Worm (Caenorhabditis elegans) whole organism, L1 larva: ENCODE measurements around the gene F59B1.6.

Source experiments
- C34B4.2 ChIP-seq: sonication (generic microtip); optimal IDR thresholded peaks from 2 replicates; lab custom pipeline; 2017; ENCODE audit warnings: mild to moderate bottlenecking, missing genetic modification characterization, missing compliant biosample characterization
- ama-1 ChIP-seq: fragments of 150-350 bp; optimal IDR thresholded peaks from 2 replicates; lab custom pipeline; 2014
- efl-1 ChIP-seq, 4 experiments: fragments of 150-350 bp; optimal IDR thresholded peaks in 3 of 4; peaks in 1 of 4; 1 replicate in 1 of 4; 2 replicates in 3 of 4; lab custom pipeline; 2014; ENCODE audit warnings: missing biosample characterization in 2 of 4, missing genetic modification characterization in 2 of 4, missing genetic modification reagents in 2 of 4
- nhr-12 ChIP-seq: sonication (generic microtip); optimal IDR thresholded peaks from 2 replicates; lab custom pipeline; 2017; ENCODE audit warnings: missing biosample characterization, missing genetic modification characterization
- skn-1 ChIP-seq: fragments of 150-350 bp; optimal IDR thresholded peaks from 2 replicates; lab custom pipeline; 2014; ENCODE audit warnings: missing biosample characterization, missing genetic modification characterization

DNA sequence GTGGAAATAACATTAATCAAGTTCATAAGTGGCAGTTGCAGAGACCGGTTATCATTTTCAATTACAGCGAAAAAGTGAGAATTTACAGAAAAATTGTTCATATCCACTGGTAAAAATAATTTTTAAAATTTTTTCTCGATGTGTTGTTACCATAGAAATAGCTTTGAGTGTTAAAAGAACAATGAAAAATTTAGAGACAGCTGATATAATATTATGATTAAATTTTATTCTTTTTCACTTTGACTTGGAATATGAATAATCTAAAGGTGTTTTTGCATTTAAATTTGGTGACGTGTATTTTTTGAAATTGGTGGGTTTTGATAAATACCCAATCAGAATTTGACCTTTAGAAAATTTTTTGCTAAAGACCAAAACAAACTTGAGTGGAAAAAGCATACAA lies at the start of gene F59B1.6:
- TF ChIP-seq efl-1 (optimal IDR thresholded peaks at IDR 0.05; lab: Kevin White, UChicago) (no peak), efl-1 (GFP tag; optimal IDR thresholded peaks at IDR 0.05 in 1 of 2; lab: Kevin White, UChicago) (no peak), C34B4.2 (tag; lab: Kevin White, UChicago) (no peak), nhr-12 (tag; lab: Kevin White, UChicago) (no peak), ama-1 (lab: Kevin White, UChicago) (no peak), skn-1 (tag; lab: Kevin White, UChicago) (no peak)
